In genomic region chrV:53286-53685, ce11 we compare ENCODE assay signal across 2 worm cellular contexts.
TF ChIP-seq lines count a peak whose summit lies in the region.

No protein-coding gene starts in this region.

TF ChIP-seq in whole organism, L1 larva, 84 proteins besides CTCF, POLR2A, EP300 and RAD21 (continued from another document):
- peak; percentile 14 for TF ChIP-seq C16A3.4 (tag; optimal IDR thresholded peaks at IDR 0.05; lab: Kevin White, UChicago)
- TF ChIP-seq alr-1 (tag; optimal IDR thresholded peaks at IDR 0.05; lab: Kevin White, UChicago; ENCODE audit: borderline replicate concordance): no peak
- peak; percentile 14 for TF ChIP-seq lin-39 (tag; optimal IDR thresholded peaks at IDR 0.05; lab: Kevin White, UChicago)
- TF ChIP-seq ceh-63 (GFP tag; optimal IDR thresholded peaks at IDR 0.05; lab: Kevin White, UChicago): no peak
- peak in 1 of 2 experiments; percentile 67 for TF ChIP-seq lin-35 (GFP tag; optimal IDR thresholded peaks at IDR 0.05; lab: Kevin White, UChicago)
- TF ChIP-seq mdl-1 (tag; optimal IDR thresholded peaks at IDR 0.05; lab: Kevin White, UChicago): peak in 1 of 2 experiments; percentile 68
- TF ChIP-seq lir-3 (tag; optimal IDR thresholded peaks at IDR 0.05; lab: Kevin White, UChicago; ENCODE audit: poor library complexity): no peak
- TF ChIP-seq fkh-8 (tag; optimal IDR thresholded peaks at IDR 0.05; lab: Kevin White, UChicago): no peak
- TF ChIP-seq aly-2 (tag; optimal IDR thresholded peaks at IDR 0.05; lab: Kevin White, UChicago): peak; percentile 27
- no peak for TF ChIP-seq sup-37 (GFP tag; optimal IDR thresholded peaks at IDR 0.05; lab: Kevin White, UChicago)
- TF ChIP-seq nhr-71 (tag; optimal IDR thresholded peaks at IDR 0.05; lab: Kevin White, UChicago): no peak
- peak in 1 of 3 experiments; percentile 7 for TF ChIP-seq ceh-82 (tag; optimal IDR thresholded peaks at IDR 0.05; lab: Kevin White, UChicago)
- TF ChIP-seq nhr-47 (tag; optimal IDR thresholded peaks at IDR 0.05; lab: Kevin White, UChicago): peak; percentile 61
- peak; percentile 39 for TF ChIP-seq snu-23 (GFP tag; optimal IDR thresholded peaks at IDR 0.05; lab: Kevin White, UChicago)
- peak; percentile 21 for TF ChIP-seq unc-130 (tag; optimal IDR thresholded peaks at IDR 0.05; lab: Kevin White, UChicago)
- TF ChIP-seq efl-3 (GFP tag; optimal IDR thresholded peaks at IDR 0.05; lab: Kevin White, UChicago): peak; percentile 20
- TF ChIP-seq pag-3 (tag; optimal IDR thresholded peaks at IDR 0.05; lab: Kevin White, UChicago; ENCODE audit: borderline replicate concordance, insufficient read depth): no peak
- TF ChIP-seq ama-1 (optimal IDR thresholded peaks at IDR 0.05; lab: Kevin White, UChicago): no peak
- peak; percentile 6 for TF ChIP-seq xbp-1 (tag; optimal IDR thresholded peaks at IDR 0.05; lab: Kevin White, UChicago)
- TF ChIP-seq nhr-90 (tag; optimal IDR thresholded peaks at IDR 0.05; lab: Kevin White, UChicago; ENCODE audit: poor library complexity): peak; percentile 60
- TF ChIP-seq unc-30 (tag; optimal IDR thresholded peaks at IDR 0.05; lab: Kevin White, UChicago): no peak
- TF ChIP-seq nhr-19 (GFP tag; conservative IDR thresholded peaks at IDR 0.05; lab: Robert Waterston, UW): peak; percentile 49
- peak; percentile 10 for TF ChIP-seq tbx-2 (tag; optimal IDR thresholded peaks at IDR 0.05; lab: Kevin White, UChicago)
- peak; percentile 15 for TF ChIP-seq ceh-8 (GFP tag; optimal IDR thresholded peaks at IDR 0.05; lab: Kevin White, UChicago)
- TF ChIP-seq pax-3 (tag; optimal IDR thresholded peaks at IDR 0.05; lab: Kevin White, UChicago): no peak
- TF ChIP-seq swsn-7 (tag; optimal IDR thresholded peaks at IDR 0.05; lab: Kevin White, UChicago): peak; percentile 13
- peak; percentile 53 for TF ChIP-seq nhr-20 (tag; optimal IDR thresholded peaks at IDR 0.05; lab: Kevin White, UChicago)
- TF ChIP-seq nhr-28 (tag; optimal IDR thresholded peaks at IDR 0.05; lab: Kevin White, UChicago): no peak

TF ChIP-seq in whole organism, young adult, 124 proteins besides CTCF, POLR2A, EP300 and RAD21 (continued from another document):
- peak; percentile 39 for TF ChIP-seq somi-1 (GFP tag; optimal IDR thresholded peaks at IDR 0.05; lab: Kevin White, UChicago)
- TF ChIP-seq D2030.7 (GFP tag; IDR thresholded peaks at IDR 0.05; lab: Robert Waterston, UW): peak; percentile 65
- TF ChIP-seq nfyb-1 (GFP tag; IDR thresholded peaks at IDR 0.05; lab: Robert Waterston, UW): peak; percentile 89; the same call in 1 of the 2 replicates
- TF ChIP-seq repo-1 (tag; optimal IDR thresholded peaks at IDR 0.05; lab: Kevin White, UChicago): peak; percentile 9
- TF ChIP-seq sptf-2 (GFP tag; optimal IDR thresholded peaks at IDR 0.05; lab: Kevin White, UChicago): peak; percentile 64
- TF ChIP-seq let-526 (GFP tag; IDR thresholded peaks at IDR 0.05; lab: Robert Waterston, UW): peak; percentile 67; the same call in 1 of the 2 replicates
- TF ChIP-seq ztf-6 (GFP tag; IDR thresholded peaks at IDR 0.05; lab: Robert Waterston, UW): peak; percentile 53; the same call in 1 of the 2 replicates
- TF ChIP-seq zfh-2 (GFP tag; conservative IDR thresholded peaks at IDR 0.05; lab: Robert Waterston, UW): no peak
- no peak for TF ChIP-seq ztf-3 (GFP tag; optimal IDR thresholded peaks at IDR 0.05; lab: Kevin White, UChicago)
- 0 out of 2 replicates have a peak, but pooled peaks have one; percentile 42 for TF ChIP-seq cebp-2 (GFP tag; IDR thresholded peaks at IDR 0.05; lab: Robert Waterston, UW)
- no peak for TF ChIP-seq dpl-1 (GFP tag; optimal IDR thresholded peaks at IDR 0.05; lab: Kevin White, UChicago)
- TF ChIP-seq lsy-27 (tag; optimal IDR thresholded peaks at IDR 0.05; lab: Kevin White, UChicago; ENCODE audit: borderline replicate concordance, insufficient read depth): peak; percentile 84
- 0 out of 2 replicates have a peak, but pooled peaks have one; percentile 11 for TF ChIP-seq lir-1 (GFP tag; conservative IDR thresholded peaks at IDR 0.05; lab: Robert Waterston, UW)
- TF ChIP-seq rec-8 (tag; optimal IDR thresholded peaks at IDR 0.05; lab: Kevin White, UChicago): peak; percentile 44 to 58
- 0 out of 2 replicates have a peak, but pooled peaks have one; percentile 11 for TF ChIP-seq F33H1.4 (GFP tag; IDR thresholded peaks at IDR 0.05; lab: Robert Waterston, UW)
- TF ChIP-seq ztf-26 (tag; optimal IDR thresholded peaks at IDR 0.05; lab: Kevin White, UChicago): peak; percentile 33
- TF ChIP-seq hrde-1 (tag; optimal IDR thresholded peaks at IDR 0.05; lab: Kevin White, UChicago; ENCODE audit: borderline replicate concordance): peak; percentile 6
- TF ChIP-seq unc-62 (GFP tag; optimal IDR thresholded peaks at IDR 0.05; lab: Kevin White, UChicago): no peak
- peak; percentile 79 for TF ChIP-seq fkh-3 (tag; optimal IDR thresholded peaks at IDR 0.05; lab: Kevin White, UChicago)
- peak; percentile 69 for TF ChIP-seq ceh-27 (GFP tag; optimal IDR thresholded peaks at IDR 0.05; lab: Kevin White, UChicago)
- peak; percentile 64 for TF ChIP-seq F57A8.1 (GFP tag; optimal IDR thresholded peaks at IDR 0.05; lab: Kevin White, UChicago)
- peak; percentile 57 for TF ChIP-seq F23B12.7 (tag; optimal IDR thresholded peaks at IDR 0.05; lab: Kevin White, UChicago; ENCODE audit: insufficient read depth)
- no peak for TF ChIP-seq mel-28 (tag; optimal IDR thresholded peaks at IDR 0.05; lab: Kevin White, UChicago; ENCODE audit: borderline replicate concordance)
- no peak for TF ChIP-seq F57C9.4 (tag; optimal IDR thresholded peaks at IDR 0.05; lab: Kevin White, UChicago)
- TF ChIP-seq egl-18 (GFP tag; IDR thresholded peaks at IDR 0.05; lab: Robert Waterston, UW): no peak
- peak; percentile 81 for TF ChIP-seq hmg-1.2 (GFP tag; IDR thresholded peaks at IDR 0.05; lab: Robert Waterston, UW)
- peak; percentile 98 for TF ChIP-seq tbp1 (GFP tag; optimal IDR thresholded peaks at IDR 0.05; lab: Kevin White, UChicago)
- TF ChIP-seq mxl-1 (tag; optimal IDR thresholded peaks at IDR 0.05; lab: Kevin White, UChicago): peak; percentile 54
- no peak for TF ChIP-seq cebp-1 (GFP tag; IDR thresholded peaks at IDR 0.05; lab: Robert Waterston, UW)
- no peak for TF ChIP-seq cebp-1 (tag; optimal IDR thresholded peaks at IDR 0.05; lab: Kevin White, UChicago)
- peak; percentile 38 for TF ChIP-seq ets-4 (GFP tag; optimal IDR thresholded peaks at IDR 0.05; lab: Kevin White, UChicago)
- peak; percentile 84 for TF ChIP-seq ceh-40 (GFP tag; IDR thresholded peaks at IDR 0.05; lab: Robert Waterston, UW)
- TF ChIP-seq F52B5.7 (tag; optimal IDR thresholded peaks at IDR 0.05; lab: Kevin White, UChicago): peak; percentile 78
- TF ChIP-seq tlf-1 (GFP tag; optimal IDR thresholded peaks at IDR 0.05; lab: Kevin White, UChicago): peak; percentile 22
- TF ChIP-seq ceh-91 (GFP tag; IDR thresholded peaks at IDR 0.05; lab: Robert Waterston, UW): no peak
- TF ChIP-seq ztf-25 (GFP tag; IDR thresholded peaks at IDR 0.05; lab: Robert Waterston, UW): peak; percentile 85
- TF ChIP-seq mcd-1 (GFP tag; IDR thresholded peaks at IDR 0.05; lab: Robert Waterston, UW): no peak; the same call in 1 of the 2 replicates
- no peak for TF ChIP-seq aptf-2 (GFP tag; conservative IDR thresholded peaks at IDR 0.05; lab: Robert Waterston, UW)
- no peak for TF ChIP-seq ceh-79 (tag; optimal IDR thresholded peaks at IDR 0.05; lab: Kevin White, UChicago)
- peak in 1 of 3 experiments; percentile 36 for TF ChIP-seq lin-35 (GFP tag; optimal IDR thresholded peaks at IDR 0.05; lab: Kevin White, UChicago)
- TF ChIP-seq Y53G8AR.9 (GFP tag; conservative IDR thresholded peaks at IDR 0.05; lab: Robert Waterston, UW): no peak; the same call in 1 of the 2 replicates
- TF ChIP-seq dox-1 (GFP tag; IDR thresholded peaks at IDR 0.05; lab: Robert Waterston, UW): peak; percentile 70; the same call in 1 of the 2 replicates
- TF ChIP-seq ekl-4 (GFP tag; IDR thresholded peaks at IDR 0.05; lab: Robert Waterston, UW): no peak
- TF ChIP-seq gei-17 (GFP tag; optimal IDR thresholded peaks at IDR 0.05; lab: Kevin White, UChicago): no peak
- peak; percentile 61 for TF ChIP-seq madf-10 (tag; optimal IDR thresholded peaks at IDR 0.05; lab: Kevin White, UChicago)
- no peak for TF ChIP-seq madf-3 (GFP tag; IDR thresholded peaks at IDR 0.05; lab: Robert Waterston, UW)
- peak; percentile 53 for TF ChIP-seq akir-1 (GFP tag; optimal IDR thresholded peaks at IDR 0.05; lab: Kevin White, UChicago)
- no peak for TF ChIP-seq ceh-58 (GFP tag; IDR thresholded peaks at IDR 0.05; lab: Robert Waterston, UW)
- TF ChIP-seq nhr-120 (GFP tag; IDR thresholded peaks at IDR 0.05; lab: Robert Waterston, UW): 0 out of 2 replicates have a peak, but pooled peaks have one; percentile 24
- no peak for TF ChIP-seq ama-1 (optimal IDR thresholded peaks at IDR 0.05; lab: Kevin White, UChicago)
- TF ChIP-seq ama-1 (GFP tag; optimal IDR thresholded peaks at IDR 0.05; lab: Kevin White, UChicago): peak; percentile 60 to 66
- no peak for TF ChIP-seq attf-5 (GFP tag; optimal IDR thresholded peaks at IDR 0.05; lab: Kevin White, UChicago)
- peak; percentile 14 for TF ChIP-seq efl-1 (GFP tag; optimal IDR thresholded peaks at IDR 0.05; lab: Kevin White, UChicago)
- no peak for TF ChIP-seq Y67H2A.10 (GFP tag; conservative IDR thresholded peaks at IDR 0.05; lab: Robert Waterston, UW)
- TF ChIP-seq B0019.2 (GFP tag; conservative IDR thresholded peaks at IDR 0.05; lab: Robert Waterston, UW): no peak
- peak; percentile 23 for TF ChIP-seq lsl-1 (GFP tag; optimal IDR thresholded peaks at IDR 0.05; lab: Kevin White, UChicago)
- TF ChIP-seq nfya-1 (tag; optimal IDR thresholded peaks at IDR 0.05; lab: Kevin White, UChicago; ENCODE audit: borderline replicate concordance, insufficient read depth): no peak
- peak; percentile 57 for TF ChIP-seq K12H6.12 (tag; optimal IDR thresholded peaks at IDR 0.05; lab: Kevin White, UChicago)
- no peak for TF ChIP-seq F49E8.2 (tag; optimal IDR thresholded peaks at IDR 0.05; lab: Kevin White, UChicago; ENCODE audit: insufficient read depth)
- no peak for TF ChIP-seq pha-4 (tag; optimal IDR thresholded peaks at IDR 0.05; lab: Kevin White, UChicago)
- TF ChIP-seq rpc-1 (optimal IDR thresholded peaks at IDR 0.05; lab: Kevin White, UChicago): peak; percentile 96
- peak; percentile 97 for TF ChIP-seq rpc-1 (tag; optimal IDR thresholded peaks at IDR 0.05; lab: Kevin White, UChicago)
- TF ChIP-seq lin-40 (tag; optimal IDR thresholded peaks at IDR 0.05; lab: Kevin White, UChicago): no peak
- no peak for TF ChIP-seq rcor-1 (GFP tag; IDR thresholded peaks at IDR 0.05; lab: Robert Waterston, UW)
- no peak for TF ChIP-seq C06A6.2 (GFP tag; conservative IDR thresholded peaks at IDR 0.05; lab: Robert Waterston, UW)
- TF ChIP-seq B0336.3 (GFP tag; IDR thresholded peaks at IDR 0.05; lab: Robert Waterston, UW): no peak
- no peak for TF ChIP-seq B0035.1 (tag; optimal IDR thresholded peaks at IDR 0.05; lab: Kevin White, UChicago)
- no peak for TF ChIP-seq ztf-22 (GFP tag; optimal IDR thresholded peaks at IDR 0.05; lab: Kevin White, UChicago)
- peak; percentile 85 for TF ChIP-seq snpc-1.3 (tag; optimal IDR thresholded peaks at IDR 0.05; lab: Kevin White, UChicago; ENCODE audit: insufficient read depth)
- no peak for TF ChIP-seq dpff-1 (tag; optimal IDR thresholded peaks at IDR 0.05; lab: Kevin White, UChicago)
- peak; percentile 69 for TF ChIP-seq athp-1 (tag; optimal IDR thresholded peaks at IDR 0.05; lab: Kevin White, UChicago)
- no peak for TF ChIP-seq hlh-12 (tag; optimal IDR thresholded peaks at IDR 0.05; lab: Kevin White, UChicago)
- peak; percentile 71 for TF ChIP-seq ZK185.1 (tag; optimal IDR thresholded peaks at IDR 0.05; lab: Kevin White, UChicago; ENCODE audit: poor library complexity, severe bottlenecking)
- TF ChIP-seq Y56A3A.18 (GFP tag; IDR thresholded peaks at IDR 0.05; lab: Robert Waterston, UW): peak; percentile 96
- peak; percentile 59 for TF ChIP-seq lin-54 (GFP tag; optimal IDR thresholded peaks at IDR 0.05; lab: Kevin White, UChicago)
- peak; percentile 80 for TF ChIP-seq chd-7 (tag; optimal IDR thresholded peaks at IDR 0.05; lab: Kevin White, UChicago)
- TF ChIP-seq nhr-27 (tag; optimal IDR thresholded peaks at IDR 0.05; lab: Kevin White, UChicago): peak; percentile 32
- no peak; the same call in 1 of the 2 replicates for TF ChIP-seq attf-3 (GFP tag; conservative IDR thresholded peaks at IDR 0.05; lab: Robert Waterston, UW)
- no peak; the same call in none of the 2 replicates for TF ChIP-seq madf-6 (GFP tag; IDR thresholded peaks at IDR 0.05; lab: Robert Waterston, UW)
- TF ChIP-seq hmg-20 (GFP tag; IDR thresholded peaks at IDR 0.05; lab: Robert Waterston, UW): 0 out of 2 replicates have a peak, but pooled peaks have one; percentile 22
- TF ChIP-seq ztf-28 (GFP tag; IDR thresholded peaks at IDR 0.05; lab: Robert Waterston, UW): no peak
- TF ChIP-seq attf-6 (GFP tag; IDR thresholded peaks at IDR 0.05; lab: Robert Waterston, UW): no peak
- TF ChIP-seq hsf-1 (GFP tag; IDR thresholded peaks at IDR 0.05; lab: Robert Waterston, UW): no peak
- TF ChIP-seq nhr-80 (tag; optimal IDR thresholded peaks at IDR 0.05; lab: Kevin White, UChicago): no peak
- TF ChIP-seq nhr-179 (tag; optimal IDR thresholded peaks at IDR 0.05; lab: Kevin White, UChicago): no peak
- TF ChIP-seq zim-3 (tag; optimal IDR thresholded peaks at IDR 0.05; lab: Kevin White, UChicago): peak; percentile 96
- TF ChIP-seq him-1 (tag; optimal IDR thresholded peaks at IDR 0.05; lab: Kevin White, UChicago): peak; percentile 52
- peak; percentile 54 for TF ChIP-seq let-607 (tag; optimal IDR thresholded peaks at IDR 0.05; lab: Kevin White, UChicago)
